Worm (Caenorhabditis elegans): ENCODE results near the gene mec-1.

Gene mec-1

DNA sequence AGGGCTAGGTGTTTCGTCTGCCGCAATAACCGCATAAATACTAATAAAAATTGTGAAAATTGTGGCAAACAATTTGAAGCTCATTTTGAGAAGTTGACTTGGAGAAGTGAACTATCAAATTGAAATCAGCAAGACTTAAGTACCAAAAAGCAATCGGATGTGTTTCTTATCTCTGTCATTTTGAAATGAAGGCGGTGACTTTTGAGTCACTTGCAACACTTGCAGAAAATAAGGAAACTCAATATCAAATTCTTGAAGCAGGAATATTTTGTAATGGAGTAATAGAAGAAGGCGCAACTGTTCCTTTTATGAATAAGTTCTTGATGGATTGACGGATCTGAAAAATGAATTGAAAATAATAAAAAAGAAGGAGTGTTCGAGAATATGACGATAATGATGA is 5.0 kb upstream of the mec-1 start, which contains the start of gene T07H8.11:
T07H8.11 (minus strand) TSS at position 101 of the 400 bp plus-strand sequence.
- TF ChIP-seq sptf-1 (tag; optimal IDR thresholded peaks at IDR 0.05) (no peak), skn-1 (tag; optimal IDR thresholded peaks at IDR 0.05) (no peak), egl-27 (tag; optimal IDR thresholded peaks at IDR 0.05) (no peak), unc-86 (tag; optimal IDR thresholded peaks at IDR 0.05) (no peak), aly-2 (tag; optimal IDR thresholded peaks at IDR 0.05) (no peak), nhr-71 (tag; optimal IDR thresholded peaks at IDR 0.05) (no peak), lin-13 (GFP tag; optimal IDR thresholded peaks at IDR 0.05) (no peak), zag-1 (tag; optimal IDR thresholded peaks at IDR 0.05) (no peak), ces-1 (GFP tag; optimal IDR thresholded peaks at IDR 0.05) (no peak), tbx-2 (tag; optimal IDR thresholded peaks at IDR 0.05) (no peak), grh-1 (GFP tag; IDR thresholded peaks at IDR 0.05) (no peak), snpc-4 (tag; optimal IDR thresholded peaks at IDR 0.05) (no peak), C16A3.4 (tag; optimal IDR thresholded peaks at IDR 0.05) (no peak), pag-3 (tag; optimal IDR thresholded peaks at IDR 0.05; ENCODE audit: borderline replicate concordance, insufficient read depth) (no peak), pax-3 (tag; optimal IDR thresholded peaks at IDR 0.05) (no peak)

DNA sequence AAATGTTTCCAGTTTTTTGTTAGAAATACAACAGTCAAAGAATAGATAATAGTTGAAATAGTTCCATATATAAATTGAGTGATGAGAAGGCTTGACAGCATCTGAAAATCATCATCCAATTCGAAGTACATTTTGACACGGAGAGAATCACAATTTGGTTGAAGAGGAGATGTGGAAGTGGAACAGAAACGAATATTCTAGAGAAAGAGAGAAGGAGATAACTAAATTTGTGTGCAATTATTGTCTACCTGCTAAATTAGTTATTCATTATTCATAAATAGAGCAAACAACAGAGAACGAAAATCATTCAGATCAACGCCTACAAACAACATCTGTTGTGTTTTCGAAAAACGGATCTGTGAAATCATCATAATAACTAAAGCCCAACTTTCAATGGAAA is 2.5 kb upstream of the mec-1 start, which contains the start of gene srg-31:
srg-31 (minus strand) TSS at position 101 of the 400 bp plus-strand sequence.
- TF ChIP-seq ztf-11 (tag; optimal IDR thresholded peaks at IDR 0.05) = no peak
- TF ChIP-seq unc-86 (tag; optimal IDR thresholded peaks at IDR 0.05) = no peak
- no peak for TF ChIP-seq nhr-19 (GFP tag; conservative IDR thresholded peaks at IDR 0.05)
- no peak for TF ChIP-seq nhr-20 (tag; optimal IDR thresholded peaks at IDR 0.05)
- TF ChIP-seq nhr-84 (tag; optimal IDR thresholded peaks at IDR 0.05) = no peak
- TF ChIP-seq hlh-4 (tag; optimal IDR thresholded peaks at IDR 0.05) = no peak
- no peak for TF ChIP-seq tbx-2 (tag; optimal IDR thresholded peaks at IDR 0.05)
- TF ChIP-seq lir-3 (tag; optimal IDR thresholded peaks at IDR 0.05; ENCODE audit: poor library complexity) = no peak
- TF ChIP-seq efl-3 (GFP tag; optimal IDR thresholded peaks at IDR 0.05) = no peak
- no peak for TF ChIP-seq nhr-12 (tag; optimal IDR thresholded peaks at IDR 0.05)
- TF ChIP-seq mab-9 (GFP tag; IDR thresholded peaks at IDR 0.05) = no peak
- no peak for TF ChIP-seq vab-15 (tag; optimal IDR thresholded peaks at IDR 0.05)
- no peak for TF ChIP-seq pax-3 (tag; optimal IDR thresholded peaks at IDR 0.05)
- no peak for TF ChIP-seq fkh-8 (tag; optimal IDR thresholded peaks at IDR 0.05)

DNA sequence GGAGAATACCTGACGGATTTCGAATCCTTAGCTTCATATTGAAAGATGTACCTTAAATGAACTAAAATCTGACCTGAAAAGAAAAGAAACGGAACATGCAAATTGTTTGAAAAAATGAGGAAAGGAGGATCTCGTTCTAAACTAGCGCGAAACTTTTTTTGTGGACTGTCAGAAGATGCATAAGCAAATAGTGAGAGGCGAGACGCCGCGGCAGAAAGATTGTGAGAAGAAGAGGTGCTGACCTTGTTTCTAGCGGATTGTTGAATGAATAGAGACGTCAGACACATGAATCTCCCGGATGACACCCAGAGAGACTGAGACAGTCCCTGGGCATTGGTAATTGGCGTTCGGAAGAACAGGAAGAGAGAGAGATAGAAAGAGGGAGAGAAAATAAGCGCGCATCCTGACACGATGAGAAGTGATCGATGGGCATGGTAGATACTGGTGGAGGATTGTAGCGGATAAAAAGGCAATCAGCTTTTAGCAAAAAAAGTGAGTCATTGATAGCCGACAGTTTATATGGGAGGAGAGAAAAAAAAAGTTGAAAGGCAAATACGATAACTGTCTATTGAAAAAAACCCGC is 13.7 kb downstream of the mec-1 start, which contains the start of gene ptr-15:
ptr-15 (minus strand) TSS at position 51 of the 583 bp plus-strand sequence.
- no peak for TF ChIP-seq efl-1 (optimal IDR thresholded peaks at IDR 0.05)
- TF ChIP-seq efl-1 (GFP tag; optimal IDR thresholded peaks at IDR 0.05 in 1 of 2) = peak in 1 of 2 experiments; percentile 60
- TF ChIP-seq blmp-1 (tag; optimal IDR thresholded peaks at IDR 0.05) = peak; percentile 74
- TF ChIP-seq tbx-2 (tag; optimal IDR thresholded peaks at IDR 0.05) = no peak
- TF ChIP-seq nhr-47 (tag; optimal IDR thresholded peaks at IDR 0.05) = no peak

DNA sequence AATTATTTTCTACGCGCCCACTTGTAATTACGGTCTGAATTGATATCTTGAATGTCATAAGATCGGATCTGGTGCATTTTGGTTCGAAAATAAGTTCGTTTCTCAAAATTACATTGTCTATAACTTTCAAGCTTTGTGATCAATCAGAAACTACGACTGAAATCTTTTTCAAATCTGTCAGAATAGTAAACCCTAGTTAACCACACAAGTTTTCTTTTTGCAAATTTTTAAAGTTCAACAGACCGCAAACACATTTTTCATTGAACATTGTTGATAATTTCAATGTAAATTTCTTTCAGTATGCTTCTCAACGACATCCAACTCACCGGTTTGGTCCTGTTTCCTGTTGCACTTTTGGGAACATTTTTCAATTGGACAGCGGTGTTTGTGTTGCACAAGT is 15.2 kb downstream of the mec-1 start, which contains the start of gene srx-59:
srx-59 (plus strand) TSS at position 301 of the 400 bp plus-strand sequence.
- TF ChIP-seq ama-1 (optimal IDR thresholded peaks at IDR 0.05) = no peak
- no peak for TF ChIP-seq ceh-63 (GFP tag; optimal IDR thresholded peaks at IDR 0.05)
- TF ChIP-seq C04F5.9 (tag; optimal IDR thresholded peaks at IDR 0.05) = no peak

DNA sequence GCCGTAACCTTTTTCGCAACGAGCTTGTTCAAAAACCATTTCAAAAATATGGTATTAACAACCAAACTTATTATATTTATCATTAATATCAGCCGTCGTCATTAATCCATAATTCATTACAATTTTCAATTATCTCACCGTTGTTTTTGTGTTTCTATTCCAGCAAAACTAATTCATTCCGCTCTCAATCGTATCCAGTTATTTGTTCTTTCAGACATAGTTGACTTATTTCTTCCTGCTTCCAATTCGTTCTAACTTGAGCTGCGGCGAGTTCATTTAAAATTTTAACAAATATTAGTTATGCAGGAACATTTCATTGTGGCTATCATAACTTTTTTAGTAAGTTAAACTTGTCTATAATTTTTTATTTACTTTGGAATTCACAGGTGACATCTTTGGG is 19.7 kb downstream of the mec-1 start, which contains the start of gene srx-16:
srx-16 (plus strand) TSS at position 301 of the 400 bp plus-strand sequence.
- TF ChIP-seq irx-1 (tag; optimal IDR thresholded peaks at IDR 0.05) (no peak), snpc-4 (tag; optimal IDR thresholded peaks at IDR 0.05) (no peak), isw-1 (GFP tag; IDR thresholded peaks at IDR 0.05) (no peak), ceh-90 (tag; optimal IDR thresholded peaks at IDR 0.05) (no peak), mdl-1 (tag; optimal IDR thresholded peaks at IDR 0.05) (no peak), snu-23 (GFP tag; optimal IDR thresholded peaks at IDR 0.05) (no peak), tlp-1 (tag; optimal IDR thresholded peaks at IDR 0.05) (no peak)
